Worm (Caenorhabditis elegans): ENCODE results near the gene nep-12.
A peak's percentile ranks its signal among the peaks of the same experiment; 100 is the strongest.

DNA sequence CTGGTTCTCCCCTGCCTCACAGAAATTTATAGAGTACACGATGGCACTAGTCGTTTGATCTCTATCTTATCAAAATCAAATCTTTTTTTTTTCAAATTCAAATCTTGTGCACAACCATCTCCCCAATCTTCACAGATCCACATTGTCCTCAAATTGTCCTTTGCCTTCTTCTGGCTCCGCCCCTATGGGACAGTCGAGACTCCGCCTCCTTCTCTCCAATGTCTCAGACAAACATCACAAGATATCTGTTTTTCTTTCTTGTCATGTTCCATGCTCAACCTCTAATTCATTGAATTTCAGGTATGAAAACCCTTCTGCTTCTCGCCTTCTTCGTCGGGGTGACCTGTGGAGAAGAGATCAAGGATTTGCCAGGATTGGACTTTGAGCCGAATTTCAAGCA is 47.0 kb downstream of the nep-12 start, which contains the start of gene ctsa-1.1:
- TF ChIP-seq madf-9 (GFP tag; conservative IDR thresholded peaks at IDR 0.05) = no peak
- no peak for TF ChIP-seq F49E8.2 (tag; optimal IDR thresholded peaks at IDR 0.05; ENCODE audit: borderline replicate concordance)
- TF ChIP-seq lin-13 (GFP tag; optimal IDR thresholded peaks at IDR 0.05) = no peak
- TF ChIP-seq hmg-1.1 (GFP tag; IDR thresholded peaks at IDR 0.05) = no peak
- peak in 1 of 2 experiments; percentile 3 for TF ChIP-seq unc-62 (GFP tag; optimal IDR thresholded peaks at IDR 0.05 in 1 of 2)
- TF ChIP-seq unc-62 (tag; optimal IDR thresholded peaks at IDR 0.05) = no peak
- TF ChIP-seq nhr-237 (tag; optimal IDR thresholded peaks at IDR 0.05) = no peak
- TF ChIP-seq skn-1 (tag; optimal IDR thresholded peaks at IDR 0.05) = no peak
- no peak for TF ChIP-seq snpc-4 (tag; optimal IDR thresholded peaks at IDR 0.05)
- TF ChIP-seq lin-39 (tag; optimal IDR thresholded peaks at IDR 0.05) = no peak
- no peak for TF ChIP-seq daf-8 (GFP tag; IDR thresholded peaks at IDR 0.05)
- no peak for TF ChIP-seq ztf-11 (tag; optimal IDR thresholded peaks at IDR 0.05)
- no peak for TF ChIP-seq daf-12 (tag; optimal IDR thresholded peaks at IDR 0.05)
- TF ChIP-seq zfp-2 (tag; optimal IDR thresholded peaks at IDR 0.05) = no peak
